Fruit fly (Drosophila melanogaster): ENCODE results near the gene CG7272.

dm6 chr3L:15528096-15528495 is 27.4 kb downstream of the CG7272 start, which contains the start of gene CG42728:
- TF ChIP-seq CG8478 (optimal IDR thresholded peaks at IDR 0.05), result no peak
- no peak for TF ChIP-seq CTCF (optimal IDR thresholded peaks at IDR 0.05)

All from S2 (cell line).